Comparison of ENCODE assay signal across 1 fruit fly cellular context in genomic region chr2L:13514945-13515687, dm6.
A peak's percentile ranks its signal among the peaks of the same experiment; 100 is the strongest.
TF ChIP-seq lines count a peak whose summit lies in the region.

No protein-coding gene starts in this region.

TF ChIP-seq in whole organism, embryonic, 481 proteins besides CTCF, POLR2A, EP300 and RAD21 (continued from another document and continues in another):
- peak; percentile 52 for TF ChIP-seq BtbVII (GFP tag; optimal IDR thresholded peaks at IDR 0.05; lab: Kevin White, UChicago)
- no peak for TF ChIP-seq CG3838 (GFP tag; optimal IDR thresholded peaks at IDR 0.05; lab: Kevin White, UChicago)
- TF ChIP-seq hb (GFP tag; IDR thresholded peaks at IDR 0.05; lab: Robert Waterston, UW; ENCODE audit: partially characterized antibody) = no peak
- TF ChIP-seq PHDP (tag; optimal IDR thresholded peaks at IDR 0.05; lab: Kevin White, UChicago) = peak; percentile 61
- TF ChIP-seq pum (GFP tag; optimal IDR thresholded peaks at IDR 0.05; lab: Kevin White, UChicago) = peak; percentile 54
- TF ChIP-seq sens-2 (GFP tag; IDR thresholded peaks at IDR 0.05; lab: Robert Waterston, UW) = no peak
- TF ChIP-seq Max (GFP tag; optimal IDR thresholded peaks at IDR 0.05; lab: Kevin White, UChicago) = peak; percentile 60
- TF ChIP-seq CG10654 (GFP tag; optimal IDR thresholded peaks at IDR 0.05; lab: Kevin White, UChicago) = peak; percentile 61
- TF ChIP-seq CG8388 (GFP tag; optimal IDR thresholded peaks at IDR 0.05; lab: Kevin White, UChicago) = peak; percentile 63
- no peak for TF ChIP-seq CG13894 (tag; optimal IDR thresholded peaks at IDR 0.05; lab: Kevin White, UChicago)
- TF ChIP-seq CG6254 (GFP tag; optimal IDR thresholded peaks at IDR 0.05; lab: Kevin White, UChicago) = peak; percentile 73
- TF ChIP-seq rib (GFP tag; IDR thresholded peaks at IDR 0.05; lab: Robert Waterston, UW) = 0 out of 2 replicates have a peak, but pooled peaks have one; percentile 11
- TF ChIP-seq gce (GFP tag; IDR thresholded peaks at IDR 0.05; lab: Robert Waterston, UW) = peak; percentile 76
- TF ChIP-seq Hr51 (GFP tag; optimal IDR thresholded peaks at IDR 0.05; lab: Kevin White, UChicago) = peak; percentile 21 to 79
- no peak for TF ChIP-seq CG42726 (GFP tag; IDR thresholded peaks at IDR 0.05; lab: Robert Waterston, UW; ENCODE audit: partially characterized antibody)
- no peak for TF ChIP-seq odd (GFP tag; optimal IDR thresholded peaks at IDR 0.05; lab: Kevin White, UChicago)
- no peak for TF ChIP-seq sna (GFP tag; IDR thresholded peaks at IDR 0.05; lab: Robert Waterston, UW; ENCODE audit: partially characterized antibody)
- peak; percentile 59 for TF ChIP-seq peb (GFP tag; IDR thresholded peaks at IDR 0.05; lab: Robert Waterston, UW)
- TF ChIP-seq twi (tag; optimal IDR thresholded peaks at IDR 0.05; lab: Kevin White, UChicago) = peak; percentile 94
- peak; percentile 49 for TF ChIP-seq Hr3 (GFP tag; optimal IDR thresholded peaks at IDR 0.05; lab: Kevin White, UChicago)
- peak; percentile 73 for TF ChIP-seq CG8765 (GFP tag; IDR thresholded peaks at IDR 0.05; lab: Robert Waterston, UW)
- TF ChIP-seq CG34422 (GFP tag; IDR thresholded peaks at IDR 0.05; lab: Robert Waterston, UW) = peak; percentile 87
- TF ChIP-seq en (GFP tag; optimal IDR thresholded peaks at IDR 0.05; lab: Kevin White, UChicago) = peak; percentile 84
- peak; percentile 69 for TF ChIP-seq CG15011 (GFP tag; optimal IDR thresholded peaks at IDR 0.05; lab: Kevin White, UChicago)
- TF ChIP-seq crp (GFP tag; optimal IDR thresholded peaks at IDR 0.05; lab: Kevin White, UChicago) = no peak
- TF ChIP-seq CG5245 (GFP tag; optimal IDR thresholded peaks at IDR 0.05; lab: Kevin White, UChicago) = peak; percentile 61
- TF ChIP-seq CG6683 (GFP tag; optimal IDR thresholded peaks at IDR 0.05; lab: Kevin White, UChicago) = no peak
- TF ChIP-seq ftz-f1 (GFP tag; optimal IDR thresholded peaks at IDR 0.05; lab: Kevin White, UChicago) = no peak
- TF ChIP-seq Optix (GFP tag; IDR thresholded peaks at IDR 0.05; lab: Robert Waterston, UW) = peak; percentile 48; the same call in 1 of the 3 replicates
- TF ChIP-seq cad (GFP tag; optimal IDR thresholded peaks at IDR 0.05; lab: Kevin White, UChicago) = no peak
- no peak for TF ChIP-seq CG2202 (tag; optimal IDR thresholded peaks at IDR 0.05; lab: Kevin White, UChicago)
- TF ChIP-seq TFAM (GFP tag; optimal IDR thresholded peaks at IDR 0.05; lab: Kevin White, UChicago) = no peak
- peak; percentile 44 for TF ChIP-seq CG8089 (GFP tag; optimal IDR thresholded peaks at IDR 0.05; lab: Kevin White, UChicago)
- TF ChIP-seq CG9932 (GFP tag; IDR thresholded peaks at IDR 0.05; lab: Robert Waterston, UW) = peak; percentile 17; the same call in 1 of the 2 replicates
- peak; percentile 77 for TF ChIP-seq slou (GFP tag; optimal IDR thresholded peaks at IDR 0.05; lab: Kevin White, UChicago)
- TF ChIP-seq CG7839 (tag; optimal IDR thresholded peaks at IDR 0.05; lab: Kevin White, UChicago) = peak; percentile 86
- no peak for TF ChIP-seq Oaz (GFP tag; IDR thresholded peaks at IDR 0.05; lab: Robert Waterston, UW)
- TF ChIP-seq CG18011 (GFP tag; optimal IDR thresholded peaks at IDR 0.05; lab: Kevin White, UChicago) = no peak
- TF ChIP-seq CG7357 (GFP tag; IDR thresholded peaks at IDR 0.05; lab: Robert Waterston, UW) = peak; percentile 71
- peak; percentile 61 for TF ChIP-seq Mrtf (GFP tag; IDR thresholded peaks at IDR 0.05; lab: Robert Waterston, UW)
- no peak for TF ChIP-seq D (optimal IDR thresholded peaks at IDR 0.05; lab: Kevin White, UChicago)
- peak; percentile 54 for TF ChIP-seq D (GFP tag; optimal IDR thresholded peaks at IDR 0.05; lab: Kevin White, UChicago)
- peak; percentile 84 for TF ChIP-seq ERR (GFP tag; optimal IDR thresholded peaks at IDR 0.05; lab: Kevin White, UChicago)
- TF ChIP-seq Hand (GFP tag; optimal IDR thresholded peaks at IDR 0.05; lab: Kevin White, UChicago) = no peak
- peak; percentile 50 for TF ChIP-seq CG7786 (GFP tag; optimal IDR thresholded peaks at IDR 0.05; lab: Kevin White, UChicago)
- TF ChIP-seq gt (GFP tag; IDR thresholded peaks at IDR 0.05; lab: Robert Waterston, UW) = no peak
- TF ChIP-seq CG12155 (GFP tag; optimal IDR thresholded peaks at IDR 0.05; lab: Kevin White, UChicago) = peak; percentile 68
- TF ChIP-seq Ptx1 (GFP tag; IDR thresholded peaks at IDR 0.05; lab: Robert Waterston, UW) = peak; percentile 75
- TF ChIP-seq h (optimal IDR thresholded peaks at IDR 0.05; lab: Kevin White, UChicago) = no peak
- no peak for TF ChIP-seq Dref (GFP tag; IDR thresholded peaks at IDR 0.05; lab: Robert Waterston, UW)
- no peak for TF ChIP-seq cwo (GFP tag; optimal IDR thresholded peaks at IDR 0.05; lab: Kevin White, UChicago)
- TF ChIP-seq zfh2 (GFP tag; optimal IDR thresholded peaks at IDR 0.05; lab: Kevin White, UChicago) = peak; percentile 64
- TF ChIP-seq CG7271 (tag; optimal IDR thresholded peaks at IDR 0.05; lab: Kevin White, UChicago) = no peak
- no peak for TF ChIP-seq CG10321 (GFP tag; IDR thresholded peaks at IDR 0.05; lab: Robert Waterston, UW)
- TF ChIP-seq crol (GFP tag; IDR thresholded peaks at IDR 0.05; lab: Robert Waterston, UW) = no peak
- peak; percentile 58 for TF ChIP-seq nerfin-1 (tag; optimal IDR thresholded peaks at IDR 0.05; lab: Kevin White, UChicago)
- TF ChIP-seq Awh (GFP tag; IDR thresholded peaks at IDR 0.05; lab: Robert Waterston, UW) = peak; percentile 85
- TF ChIP-seq CG11247 (GFP tag; IDR thresholded peaks at IDR 0.05; lab: Robert Waterston, UW) = peak; percentile 19; the same call in 1 of the 2 replicates
- TF ChIP-seq CG10431 (GFP tag; optimal IDR thresholded peaks at IDR 0.05; lab: Kevin White, UChicago) = no peak
- TF ChIP-seq CG7556 (GFP tag; optimal IDR thresholded peaks at IDR 0.05; lab: Kevin White, UChicago) = peak; percentile 63
- TF ChIP-seq Hmr (GFP tag; optimal IDR thresholded peaks at IDR 0.05; lab: Kevin White, UChicago) = peak; percentile 23
- TF ChIP-seq CG3281 (GFP tag; optimal IDR thresholded peaks at IDR 0.05; lab: Kevin White, UChicago) = peak; percentile 68
- TF ChIP-seq CG17802 (tag; optimal IDR thresholded peaks at IDR 0.05; lab: Kevin White, UChicago) = peak; percentile 66
- no peak for TF ChIP-seq Bgb (GFP tag; IDR thresholded peaks at IDR 0.05; lab: Robert Waterston, UW; ENCODE audit: partially characterized antibody)
- peak; percentile 72 for TF ChIP-seq ase (GFP tag; IDR thresholded peaks at IDR 0.05; lab: Robert Waterston, UW)
- peak; percentile 56 for TF ChIP-seq p53 (GFP tag; optimal IDR thresholded peaks at IDR 0.05; lab: Kevin White, UChicago)
- peak; percentile 63 for TF ChIP-seq CG8281 (tag; optimal IDR thresholded peaks at IDR 0.05; lab: Kevin White, UChicago)
- peak; percentile 47 for TF ChIP-seq Sox100B (GFP tag; optimal IDR thresholded peaks at IDR 0.05; lab: Kevin White, UChicago)
- TF ChIP-seq scrt (GFP tag; optimal IDR thresholded peaks at IDR 0.05; lab: Kevin White, UChicago) = peak; percentile 51
- no peak for TF ChIP-seq aop (GFP tag; IDR thresholded peaks at IDR 0.05; lab: Robert Waterston, UW)
- peak; percentile 45 for TF ChIP-seq CG13424 (tag; optimal IDR thresholded peaks at IDR 0.05; lab: Kevin White, UChicago)
- peak; percentile 9 for TF ChIP-seq tio (GFP tag; optimal IDR thresholded peaks at IDR 0.05; lab: Kevin White, UChicago)
- no peak for TF ChIP-seq luna (GFP tag; optimal IDR thresholded peaks at IDR 0.05; lab: Kevin White, UChicago)
- no peak for TF ChIP-seq CG13287 (GFP tag; IDR thresholded peaks at IDR 0.05; lab: Robert Waterston, UW; ENCODE audit: partially characterized antibody)
- TF ChIP-seq Fer3 (tag; optimal IDR thresholded peaks at IDR 0.05; lab: Kevin White, UChicago) = peak; percentile 84
- no peak for TF ChIP-seq Sin3A (optimal IDR thresholded peaks at IDR 0.05; lab: Kevin White, UChicago)
- peak; percentile 47 for TF ChIP-seq tx (GFP tag; optimal IDR thresholded peaks at IDR 0.05; lab: Kevin White, UChicago)
- TF ChIP-seq tgo (GFP tag; IDR thresholded peaks at IDR 0.05; lab: Robert Waterston, UW) = peak; percentile 60; the same call in 2 of the 3 replicates
- no peak for TF ChIP-seq prd (optimal IDR thresholded peaks at IDR 0.05; lab: Kevin White, UChicago)
- TF ChIP-seq prd (GFP tag; IDR thresholded peaks at IDR 0.05; lab: Robert Waterston, UW) = peak; percentile 87
- no peak for TF ChIP-seq zen2 (GFP tag; IDR thresholded peaks at IDR 0.05; lab: Robert Waterston, UW; ENCODE audit: partially characterized antibody)
- peak in 1 of 2 experiments; percentile 71 for TF ChIP-seq eve (GFP tag; optimal IDR thresholded peaks at IDR 0.05; lab: Kevin White, UChicago)
- TF ChIP-seq CG2678 (tag; optimal IDR thresholded peaks at IDR 0.05; lab: Kevin White, UChicago) = peak; percentile 82
- peak; percentile 53 for TF ChIP-seq repo (GFP tag; optimal IDR thresholded peaks at IDR 0.05; lab: Kevin White, UChicago)
- TF ChIP-seq sqz (GFP tag; optimal IDR thresholded peaks at IDR 0.05; lab: Kevin White, UChicago) = peak; percentile 60
- TF ChIP-seq CG11560 (tag; IDR thresholded peaks at IDR 0.05; lab: Robert Waterston, UW) = no peak
- TF ChIP-seq disco-r (GFP tag; optimal IDR thresholded peaks at IDR 0.05; lab: Kevin White, UChicago) = peak; percentile 71
- TF ChIP-seq GATAe (GFP tag; conservative IDR thresholded peaks at IDR 0.05; lab: Robert Waterston, UW) = peak; percentile 17; the same call in 1 of the 2 replicates
- TF ChIP-seq bigmax (GFP tag; optimal IDR thresholded peaks at IDR 0.05; lab: Kevin White, UChicago) = no peak
- peak; percentile 83 for TF ChIP-seq CG14014 (GFP tag; IDR thresholded peaks at IDR 0.05; lab: Robert Waterston, UW)
- TF ChIP-seq Spps (tag; optimal IDR thresholded peaks at IDR 0.05; lab: Kevin White, UChicago) = peak; percentile 46
- TF ChIP-seq CG31365 (tag; optimal IDR thresholded peaks at IDR 0.05; lab: Kevin White, UChicago) = no peak
- TF ChIP-seq ATbp (GFP tag; optimal IDR thresholded peaks at IDR 0.05; lab: Kevin White, UChicago) = peak; percentile 0
- peak; percentile 46 for TF ChIP-seq Drgx (GFP tag; IDR thresholded peaks at IDR 0.05; lab: Robert Waterston, UW)
- peak; percentile 48; the same call in 1 of the 3 replicates for TF ChIP-seq CG6175 (GFP tag; IDR thresholded peaks at IDR 0.05; lab: Robert Waterston, UW)
- no peak for TF ChIP-seq Neu2 (GFP tag; optimal IDR thresholded peaks at IDR 0.05; lab: Kevin White, UChicago; ENCODE audit: borderline replicate concordance)
- TF ChIP-seq CG10274 (GFP tag; optimal IDR thresholded peaks at IDR 0.05; lab: Kevin White, UChicago) = peak; percentile 50
- TF ChIP-seq maf-S (GFP tag; optimal IDR thresholded peaks at IDR 0.05; lab: Kevin White, UChicago) = peak; percentile 75
- TF ChIP-seq eyg (GFP tag; optimal IDR thresholded peaks at IDR 0.05; lab: Kevin White, UChicago) = peak; percentile 69
- no peak for TF ChIP-seq trh (GFP tag; optimal IDR thresholded peaks at IDR 0.05; lab: Kevin White, UChicago)
- TF ChIP-seq CG17829 (tag; optimal IDR thresholded peaks at IDR 0.05; lab: Kevin White, UChicago) = peak; percentile 78
- TF ChIP-seq Nf-YC (tag; optimal IDR thresholded peaks at IDR 0.05; lab: Kevin White, UChicago) = peak; percentile 35
- no peak for TF ChIP-seq CrebB (tag; optimal IDR thresholded peaks at IDR 0.05; lab: Kevin White, UChicago)
- peak; percentile 51 for TF ChIP-seq dm (GFP tag; optimal IDR thresholded peaks at IDR 0.05; lab: Kevin White, UChicago)
- TF ChIP-seq jigr1 (GFP tag; IDR thresholded peaks at IDR 0.05; lab: Robert Waterston, UW) = peak; percentile 26; the same call in 1 of the 3 replicates
- TF ChIP-seq CG6272 (GFP tag; IDR thresholded peaks at IDR 0.05; lab: Robert Waterston, UW) = no peak; the same call in 1 of the 2 replicates
- peak; percentile 60; the same call in 2 of the 3 replicates for TF ChIP-seq CG3726 (GFP tag; IDR thresholded peaks at IDR 0.05; lab: Robert Waterston, UW)
- peak; percentile 71 for TF ChIP-seq CG6689 (GFP tag; IDR thresholded peaks at IDR 0.05; lab: Robert Waterston, UW)
- TF ChIP-seq ci (GFP tag; IDR thresholded peaks at IDR 0.05; lab: Robert Waterston, UW) = peak; percentile 66; the same call in 2 of the 3 replicates
- TF ChIP-seq CG18599 (GFP tag; optimal IDR thresholded peaks at IDR 0.05; lab: Kevin White, UChicago) = peak; percentile 80
- TF ChIP-seq gro (GFP tag; optimal IDR thresholded peaks at IDR 0.05; lab: Kevin White, UChicago) = peak; percentile 80
- TF ChIP-seq CG10959 (GFP tag; IDR thresholded peaks at IDR 0.05; lab: Robert Waterston, UW) = peak; percentile 62
- TF ChIP-seq ato (GFP tag; IDR thresholded peaks at IDR 0.05; lab: Robert Waterston, UW; ENCODE audit: partially characterized antibody) = no peak
- peak; percentile 62 for TF ChIP-seq Antp (GFP tag; optimal IDR thresholded peaks at IDR 0.05; lab: Kevin White, UChicago)
- TF ChIP-seq CG10366 (GFP tag; IDR thresholded peaks at IDR 0.05; lab: Robert Waterston, UW) = peak; percentile 80
- peak; percentile 51; the same call in 1 of the 2 replicates for TF ChIP-seq Poxn (GFP tag; IDR thresholded peaks at IDR 0.05; lab: Robert Waterston, UW)
- TF ChIP-seq pita (GFP tag; optimal IDR thresholded peaks at IDR 0.05; lab: Kevin White, UChicago) = no peak
- TF ChIP-seq Asciz (GFP tag; optimal IDR thresholded peaks at IDR 0.05; lab: Kevin White, UChicago) = peak; percentile 71
- peak; percentile 4 for TF ChIP-seq stwl (tag; optimal IDR thresholded peaks at IDR 0.05; lab: Kevin White, UChicago)
- peak; percentile 28 for TF ChIP-seq CG12236 (GFP tag; optimal IDR thresholded peaks at IDR 0.05; lab: Kevin White, UChicago)
- TF ChIP-seq CG12219 (GFP tag; optimal IDR thresholded peaks at IDR 0.05; lab: Kevin White, UChicago) = peak; percentile 80
- TF ChIP-seq kay (GFP tag; optimal IDR thresholded peaks at IDR 0.05; lab: Kevin White, UChicago) = peak; percentile 69
- TF ChIP-seq Sox102F (GFP tag; optimal IDR thresholded peaks at IDR 0.05; lab: Kevin White, UChicago) = peak; percentile 73
- TF ChIP-seq CG11398 (GFP tag; optimal IDR thresholded peaks at IDR 0.05; lab: Kevin White, UChicago) = no peak
- peak; percentile 19 for TF ChIP-seq ewg (GFP tag; optimal IDR thresholded peaks at IDR 0.05; lab: Kevin White, UChicago)
- TF ChIP-seq croc (GFP tag; conservative IDR thresholded peaks at IDR 0.05; lab: Robert Waterston, UW) = peak; percentile 47; the same call in 2 of the 3 replicates
- peak; percentile 51 for TF ChIP-seq Gsc (GFP tag; IDR thresholded peaks at IDR 0.05; lab: Robert Waterston, UW)
- TF ChIP-seq gcm2 (GFP tag; optimal IDR thresholded peaks at IDR 0.05; lab: Kevin White, UChicago) = peak; percentile 15
- peak; percentile 79 for TF ChIP-seq bcd (GFP tag; optimal IDR thresholded peaks at IDR 0.05; lab: Kevin White, UChicago)
- TF ChIP-seq CG16779 (GFP tag; IDR thresholded peaks at IDR 0.05; lab: Robert Waterston, UW) = peak; percentile 69
- TF ChIP-seq Sry-δ (GFP tag; optimal IDR thresholded peaks at IDR 0.05; lab: Kevin White, UChicago) = peak; percentile 54
